Worm (Caenorhabditis elegans) whole organism, mixed stage, embryonic: ENCODE measurements around the gene str-135.

Experiments
- ces-1 ChIP-seq: fragments of 150-350 bp; optimal IDR thresholded peaks from 2 replicates; lab custom pipeline; 2014; ENCODE audit warnings: missing biosample characterization, missing genetic modification reagents, missing genetic modification characterization
- elt-1 ChIP-seq: sonication (generic microtip); optimal IDR thresholded peaks from 2 replicates; lab custom pipeline; 2017; ENCODE audit warnings: missing genetic modification characterization, mild to moderate bottlenecking, missing compliant biosample characterization, antibody characterized with exemption, moderate library complexity, borderline replicate concordance; ENCODE audit not compliant: insufficient read depth
- mab-5 ChIP-seq: fragments of 150-350 bp; optimal IDR thresholded peaks from 2 replicates; lab custom pipeline; 2014; ENCODE audit warnings: missing biosample characterization, missing genetic modification characterization
- nhr-12 ChIP-seq: fragments of 150-350 bp; optimal IDR thresholded peaks from 2 replicates; lab custom pipeline; 2014; ENCODE audit warnings: missing biosample characterization, missing genetic modification characterization
- pha-4 ChIP-seq: fragments of 150-350 bp; optimal IDR thresholded peaks from 2 replicates; lab custom pipeline; 2018; ENCODE audit warnings: missing biosample characterization, missing genetic modification reagents, missing genetic modification characterization
- sptf-1 ChIP-seq: sonication (generic microtip); optimal IDR thresholded peaks from 2 replicates; lab custom pipeline; 2017; ENCODE audit warnings: mild to moderate bottlenecking, missing genetic modification characterization, moderate library complexity, missing compliant biosample characterization
- unc-62 ChIP-seq: fragments of 150-350 bp; optimal IDR thresholded peaks from 2 replicates; lab custom pipeline; 2014; ENCODE audit warnings: missing biosample characterization, missing genetic modification reagents, missing genetic modification characterization
- ztf-11 ChIP-seq: fragments of 150-350 bp; optimal IDR thresholded peaks from 2 replicates; lab custom pipeline; 2014; ENCODE audit warnings: missing biosample characterization, missing genetic modification characterization

ce11 chrV:8302522-8302921 is 21.9 kb upstream of the str-135 start, which contains the start of gene sel-9:
- no peak for TF ChIP-seq unc-62 (GFP tag; lab: Kevin White, UChicago)
- no peak for TF ChIP-seq pha-4 (tag; lab: Kevin White, UChicago)
- TF ChIP-seq elt-1 (tag; lab: Kevin White, UChicago): no peak
- no peak for TF ChIP-seq sptf-1
- no peak for TF ChIP-seq mab-5 (tag; lab: Kevin White, UChicago)
- no peak for TF ChIP-seq nhr-12 (tag; lab: Kevin White, UChicago)
- no peak for TF ChIP-seq ces-1 (GFP tag; lab: Kevin White, UChicago)
- no peak for TF ChIP-seq ztf-11
